Fruit fly (Drosophila melanogaster) whole organism, embryonic: ENCODE results near the gene TfIIA-S.
A peak's percentile ranks its signal among the peaks of the same experiment; 100 is the strongest.

Source experiments
- ATbp ChIP-seq: fragments of 200-800 bp; sonication (Bioruptor generic); optimal IDR thresholded peaks from 2 replicates; lab custom pipeline; 2017; ENCODE audit warnings: missing biosample characterization, mild to moderate bottlenecking, missing genetic modification characterization, missing genetic modification reagents
- Awh ChIP-seq: fragments of 200-800 bp; sonication (Bioruptor generic); IDR thresholded peaks from 2 replicates; pipeline ENCODE4, ENCODE4 v1.3.6; 2022; ENCODE audit warnings: missing biosample characterization, missing genetic modification characterization
- B-H1 ChIP-seq: fragments of 200-800 bp; sonication (Bioruptor generic); IDR thresholded peaks from 3 replicates; pipeline ENCODE4 v1.3.6; 2022; ENCODE audit warnings: missing biosample characterization, missing genetic modification characterization
- CG11398 ChIP-seq: fragments of 200-800 bp; sonication (Bioruptor generic); optimal IDR thresholded peaks from 2 replicates; lab custom pipeline; 2016; ENCODE audit warnings: missing biosample characterization, missing genetic modification characterization
- CG12071 ChIP-seq: fragments of 200-800 bp; sonication (Bioruptor generic); optimal IDR thresholded peaks from 3 replicates; lab custom pipeline; 2018; ENCODE audit warnings: missing biosample characterization, mild to moderate bottlenecking, missing genetic modification characterization
- CG12942 ChIP-seq: fragments of 200-800 bp; sonication (Bioruptor generic); optimal IDR thresholded peaks from 3 replicates; lab custom pipeline; 2016; ENCODE audit warnings: missing biosample characterization, missing genetic modification characterization
- CG13287 ChIP-seq: fragments of 200-800 bp; sonication (Bioruptor generic); IDR thresholded peaks from 2 replicates; pipeline ENCODE4 v1.3.6; 2022; ENCODE audit warnings: missing biosample characterization, missing genetic modification characterization; ENCODE audit not compliant: partially characterized antibody
- CG13296 ChIP-seq: fragments of 200-800 bp; sonication (Bioruptor generic); optimal IDR thresholded peaks from 3 replicates; lab custom pipeline; 2018; ENCODE audit warnings: missing biosample characterization, mild to moderate bottlenecking, missing genetic modification characterization
- CG17829 ChIP-seq: fragments of 200-800 bp; optimal IDR thresholded peaks from 2 replicates; lab custom pipeline; 2019; ENCODE audit warnings: missing biosample characterization, mild to moderate bottlenecking, missing genetic modification characterization, moderate library complexity
- CG18619 ChIP-seq: fragments of 200-800 bp; sonication (Bioruptor generic); optimal IDR thresholded peaks from 3 replicates; lab custom pipeline; 2017; ENCODE audit warnings: missing biosample characterization, mild to moderate bottlenecking, missing genetic modification characterization
- CG2199 ChIP-seq: fragments of 200-800 bp; sonication (Bioruptor generic); IDR thresholded peaks from 3 replicates; pipeline ENCODE4 v1.3.6; 2022; ENCODE audit warnings: missing biosample characterization, missing genetic modification characterization
- CG32767 ChIP-seq: fragments of 200-800 bp; sonication (Bioruptor generic); IDR thresholded peaks from 2 replicates; pipeline ENCODE4 v1.3.6; 2022; ENCODE audit warnings: missing biosample characterization, missing genetic modification characterization
- CG9797 ChIP-seq: fragments of 200-800 bp; sonication (Bioruptor generic); optimal IDR thresholded peaks from 3 replicates; lab custom pipeline; 2018; ENCODE audit warnings: missing biosample characterization, mild to moderate bottlenecking, missing genetic modification characterization
- Dref ChIP-seq: fragments of 200-800 bp; sonication (Bioruptor generic); IDR thresholded peaks from 2 replicates; pipeline ENCODE4 v1.3.6; 2022; ENCODE audit warnings: missing biosample characterization, missing genetic modification characterization
- Drgx ChIP-seq: fragments of 200-800 bp; sonication (Bioruptor generic); IDR thresholded peaks from 2 replicates; pipeline ENCODE4 v1.3.6; 2022; ENCODE audit warnings: missing biosample characterization, missing genetic modification characterization
- Gsc ChIP-seq: fragments of 200-800 bp; sonication (Bioruptor generic); IDR thresholded peaks from 2 replicates; pipeline ENCODE4 v1.3.6; 2022; ENCODE audit warnings: missing biosample characterization, missing genetic modification characterization
- H15 ChIP-seq: fragments of 200-800 bp; sonication (Bioruptor generic); IDR thresholded peaks from 3 replicates; pipeline ENCODE4 v1.3.6; 2022; ENCODE audit warnings: missing biosample characterization, missing genetic modification characterization
- HHEX ChIP-seq: fragments of 200-800 bp; sonication (Bioruptor generic); optimal IDR thresholded peaks from 3 replicates; lab custom pipeline; 2017; ENCODE audit warnings: missing biosample characterization, mild to moderate bottlenecking, missing genetic modification characterization, missing genetic modification reagents
- Hand ChIP-seq: fragments of 200-800 bp; sonication (Bioruptor generic); optimal IDR thresholded peaks from 2 replicates; lab custom pipeline; 2017; ENCODE audit warnings: mild to moderate bottlenecking, missing biosample characterization, missing genetic modification reagents, missing genetic modification characterization
- Max ChIP-seq: fragments of 200-800 bp; sonication (Bioruptor generic); optimal IDR thresholded peaks from 2 replicates; lab custom pipeline; 2016; ENCODE audit warnings: missing biosample characterization, mild to moderate bottlenecking, missing genetic modification characterization
- Stat92E ChIP-seq, 3 experiments: fragments of >200 bp in 2 of 3; fragments of 200-800 bp in 1 of 3; sonication (Bioruptor generic) in 1 of 3; optimal IDR thresholded peaks; 2 replicates each; lab custom pipeline; 2017 to 2019; ENCODE audit warnings: missing biosample characterization in 3 of 3, missing genetic modification characterization in 3 of 3, mild to moderate bottlenecking in 1 of 3, moderate library complexity in 1 of 3
- Taf1 ChIP-seq: fragments of 200-800 bp; sonication (Bioruptor generic); IDR thresholded peaks from 2 replicates; pipeline ENCODE4 v1.3.6; 2022; ENCODE audit warnings: missing biosample characterization, missing genetic modification characterization
- Tbp ChIP-seq: fragments of >200 bp; optimal IDR thresholded peaks from 2 replicates; lab custom pipeline; 2018; ENCODE audit warnings: missing biosample characterization, missing genetic modification characterization
- Trl ChIP-seq, 3 experiments: fragments of >200 bp in 2 of 3; fragments of 200-800 bp in 1 of 3; sonication (Bioruptor generic) in 1 of 3; optimal IDR thresholded peaks; 2 replicates in 1 of 3; 3 replicates in 2 of 3; lab custom pipeline; 2016 to 2017; ENCODE audit warnings: missing biosample characterization in 1 of 3, missing genetic modification characterization in 1 of 3
- Vsx1 ChIP-seq: fragments of 200-800 bp; sonication (Bioruptor generic); optimal IDR thresholded peaks from 2 replicates; lab custom pipeline; 2017; ENCODE audit warnings: missing biosample characterization, mild to moderate bottlenecking, missing genetic modification characterization, missing genetic modification reagents
- al ChIP-seq: fragments of 200-800 bp; sonication (Bioruptor generic); IDR thresholded peaks from 2 replicates; pipeline ENCODE4 v1.3.6; 2022; ENCODE audit warnings: missing biosample characterization, missing genetic modification characterization
- ap ChIP-seq: fragments of 200-800 bp; sonication (Bioruptor generic); IDR thresholded peaks from 2 replicates; pipeline ENCODE4 v1.3.6; 2022; ENCODE audit warnings: missing biosample characterization, missing genetic modification characterization
- bbx ChIP-seq: fragments of 200-800 bp; sonication (Bioruptor generic); IDR thresholded peaks from 2 replicates; pipeline ENCODE4 v1.3.6; 2022; ENCODE audit warnings: missing biosample characterization, missing genetic modification characterization; ENCODE audit not compliant: partially characterized antibody
- cad ChIP-seq: fragments of >200 bp; optimal IDR thresholded peaks from 2 replicates; lab custom pipeline; 2017; ENCODE audit warnings: missing biosample characterization, missing genetic modification characterization
- chinmo ChIP-seq: fragments of 200-800 bp; sonication (Bioruptor generic); IDR thresholded peaks from 4 replicates; pipeline ENCODE4 v1.3.6; 2022; ENCODE audit warnings: missing biosample characterization, missing genetic modification characterization; ENCODE audit not compliant: partially characterized antibody
- corto ChIP-seq: fragments of 200-800 bp; sonication (Bioruptor generic); optimal IDR thresholded peaks from 2 replicates; lab custom pipeline; 2016; ENCODE audit warnings: missing biosample characterization, mild to moderate bottlenecking, missing genetic modification characterization, moderate library complexity
- dysf ChIP-seq: fragments of 200-800 bp; sonication (Bioruptor generic); IDR thresholded peaks from 3 replicates; pipeline ENCODE4 v1.3.6; 2022; ENCODE audit warnings: missing biosample characterization, missing genetic modification characterization
- emc ChIP-seq: fragments of 200-800 bp; sonication (Bioruptor generic); optimal IDR thresholded peaks from 2 replicates; lab custom pipeline; 2016; ENCODE audit warnings: missing biosample characterization, missing genetic modification characterization
- gce ChIP-seq: fragments of 200-800 bp; sonication (Bioruptor generic); IDR thresholded peaks from 3 replicates; pipeline ENCODE4 v1.3.6; 2022; ENCODE audit warnings: missing biosample characterization, missing genetic modification characterization
- gfzf ChIP-seq: fragments of 200-800 bp; sonication (Bioruptor generic); optimal IDR thresholded peaks from 2 replicates; lab custom pipeline; 2016; ENCODE audit warnings: missing biosample characterization, mild to moderate bottlenecking, missing genetic modification characterization, moderate library complexity
- gsb-n ChIP-seq: fragments of 200-800 bp; sonication (Bioruptor generic); optimal IDR thresholded peaks from 3 replicates; lab custom pipeline; 2018; ENCODE audit warnings: missing biosample characterization, mild to moderate bottlenecking, missing genetic modification characterization
- hbn ChIP-seq: fragments of 200-800 bp; sonication (Bioruptor generic); IDR thresholded peaks from 2 replicates; pipeline ENCODE4 v1.3.6; 2022; ENCODE audit warnings: missing biosample characterization, missing genetic modification characterization; ENCODE audit not compliant: partially characterized antibody
- her ChIP-seq: fragments of 200-800 bp; sonication (Bioruptor generic); optimal IDR thresholded peaks from 2 replicates; lab custom pipeline; 2016; ENCODE audit warnings: missing biosample characterization, missing genetic modification characterization
- hkb ChIP-seq, 2 experiments: fragments of 200-800 bp in 1 of 2; fragments of >200 bp in 1 of 2; sonication (Bioruptor generic) in 1 of 2; IDR thresholded peaks in 1 of 2; optimal IDR thresholded peaks in 1 of 2; 2 replicates each; pipeline versions ENCODE4 v1.3.6 to Lab custom; 2017 to 2022; ENCODE audit warnings: missing biosample characterization in 1 of 2, missing genetic modification characterization in 1 of 2
- ind ChIP-seq: fragments of 200-800 bp; sonication (Bioruptor generic); optimal IDR thresholded peaks from 3 replicates; lab custom pipeline; 2016; ENCODE audit warnings: missing biosample characterization, missing genetic modification characterization
- lab ChIP-seq: fragments of 200-800 bp; sonication (Bioruptor generic); optimal IDR thresholded peaks from 3 replicates; lab custom pipeline; 2017; ENCODE audit warnings: missing biosample characterization, missing genetic modification characterization, mild to moderate bottlenecking, moderate library complexity, missing genetic modification reagents
- lilli ChIP-seq: fragments of 200-800 bp; sonication (Bioruptor generic); optimal IDR thresholded peaks from 3 replicates; lab custom pipeline; 2016; ENCODE audit warnings: missing biosample characterization, missing genetic modification characterization
- nau ChIP-seq: fragments of 200-800 bp; sonication (Bioruptor generic); optimal IDR thresholded peaks from 3 replicates; lab custom pipeline; 2017; ENCODE audit warnings: missing biosample characterization, mild to moderate bottlenecking, missing genetic modification characterization, missing genetic modification reagents
- pan ChIP-seq, 4 experiments: fragments of >200 bp in 3 of 4; fragments of 200-800 bp in 1 of 4; sonication (Bioruptor generic) in 1 of 4; optimal IDR thresholded peaks in 3 of 4; IDR thresholded peaks in 1 of 4; 2 replicates each; pipeline versions ENCODE4 v1.3.6 to Lab custom; 2017 to 2022; ENCODE audit warnings: missing biosample characterization in 2 of 4, missing genetic modification characterization in 2 of 4, mixed read lengths in 1 of 4
- rib ChIP-seq: fragments of 200-800 bp; sonication (Bioruptor generic); IDR thresholded peaks from 2 replicates; pipeline ENCODE4 v1.3.6; 2022; ENCODE audit warnings: missing biosample characterization, missing genetic modification characterization
- sd ChIP-seq: fragments of 200-800 bp; sonication (Bioruptor generic); optimal IDR thresholded peaks from 3 replicates; lab custom pipeline; 2018; ENCODE audit warnings: missing biosample characterization, mild to moderate bottlenecking, missing genetic modification characterization, moderate library complexity
- ssp ChIP-seq: fragments of 200-800 bp; sonication (Bioruptor generic); IDR thresholded peaks from 2 replicates; pipeline ENCODE4 v1.3.6; 2022; ENCODE audit warnings: missing biosample characterization, missing genetic modification characterization
- sug ChIP-seq: fragments of 200-800 bp; optimal IDR thresholded peaks from 2 replicates; lab custom pipeline; 2019; ENCODE audit warnings: missing biosample characterization, mild to moderate bottlenecking, missing genetic modification characterization, moderate library complexity
- twi ChIP-seq: fragments of 200-800 bp; optimal IDR thresholded peaks from 2 replicates; lab custom pipeline; 2019; ENCODE audit warnings: missing biosample characterization, mild to moderate bottlenecking, missing genetic modification characterization, moderate library complexity

The TfIIA-S gene

DNA sequence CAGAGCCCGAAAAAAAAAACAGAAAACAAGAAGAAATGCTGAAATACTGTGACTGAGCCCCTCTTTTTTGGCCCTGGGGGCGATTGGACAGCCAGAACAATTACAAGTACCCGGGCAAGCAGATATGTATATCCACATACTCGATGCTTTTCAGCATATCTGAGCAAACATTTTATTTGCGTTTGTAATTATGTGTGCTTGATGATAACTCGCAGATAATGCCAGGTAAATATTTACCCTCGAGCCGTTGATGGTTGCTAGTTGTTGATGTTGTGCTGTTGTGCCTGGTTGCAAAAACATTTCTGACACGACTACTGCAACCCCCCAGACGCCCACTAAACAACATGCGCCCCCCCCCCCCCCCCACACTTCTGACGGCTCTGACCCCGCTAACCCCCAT is 28.5 kb upstream of the TfIIA-S start (continued):
- peak; percentile 54 for TF ChIP-seq CG18619
- peak; percentile 85 for TF ChIP-seq ATbp (GFP tag; lab: Kevin White, UChicago)
- TF ChIP-seq Max (GFP tag; lab: Kevin White, UChicago), result no peak
- no peak for TF ChIP-seq emc (GFP tag; lab: Kevin White, UChicago)
- no peak for TF ChIP-seq CG12942 (GFP tag; lab: Kevin White, UChicago)
- no peak for TF ChIP-seq corto (GFP tag; lab: Kevin White, UChicago)
- TF ChIP-seq gsb-n, result no peak
- no peak for TF ChIP-seq al (GFP tag; lab: Robert Waterston, UW)
- TF ChIP-seq sug (tag; lab: Kevin White, UChicago), result peak; percentile 64
- peak; percentile 88 for TF ChIP-seq CG13296 (GFP tag; lab: Kevin White, UChicago)
- 0 out of 3 replicates have a peak, but pooled peaks have one; percentile 28 for TF ChIP-seq gce (GFP tag; lab: Robert Waterston, UW)
- peak; percentile 78 for TF ChIP-seq HHEX (GFP tag; lab: Kevin White, UChicago)
- no peak for TF ChIP-seq CG2199 (GFP tag; lab: Robert Waterston, UW)
- no peak for TF ChIP-seq Stat92E (GFP tag; optimal IDR thresholded peaks at IDR 0.05; lab: Kevin White, UChicago)
- TF ChIP-seq Taf1 (GFP tag; lab: Robert Waterston, UW), result no peak
- TF ChIP-seq dysf (GFP tag; lab: Robert Waterston, UW), result peak; percentile 24; the same call in 1 of the 3 replicates
- peak; percentile 23 for TF ChIP-seq sd
- TF ChIP-seq nau (GFP tag; lab: Kevin White, UChicago), result peak; percentile 79
- no peak for TF ChIP-seq CG17829 (tag; lab: Kevin White, UChicago)
- no peak; the same call in 1 of the 2 replicates for TF ChIP-seq CG32767 (GFP tag; lab: Robert Waterston, UW)
- TF ChIP-seq Awh (GFP tag; lab: Robert Waterston, UW), result peak; percentile 59; the same call in 1 of the 2 replicates
- no peak for TF ChIP-seq H15
- TF ChIP-seq lab (GFP tag; lab: Kevin White, UChicago), result peak; percentile 85
- no peak for TF ChIP-seq rib (GFP tag; lab: Robert Waterston, UW)
- TF ChIP-seq cad, result no peak
- peak; percentile 63 for TF ChIP-seq Vsx1 (GFP tag; lab: Kevin White, UChicago)
- 0 out of 4 replicates have a peak, but pooled peaks have one; percentile 39 for TF ChIP-seq chinmo (GFP tag; lab: Robert Waterston, UW)
- no peak for TF ChIP-seq Gsc (GFP tag; lab: Robert Waterston, UW)
- TF ChIP-seq CG9797 (GFP tag; lab: Kevin White, UChicago), result no peak
- TF ChIP-seq ap (GFP tag; lab: Robert Waterston, UW), result no peak
- TF ChIP-seq CG12071, result peak; percentile 85
- no peak for TF ChIP-seq lilli (GFP tag; lab: Kevin White, UChicago)
- TF ChIP-seq ssp (GFP tag; lab: Robert Waterston, UW), result no peak
- no peak for TF ChIP-seq her (GFP tag; lab: Kevin White, UChicago)
- TF ChIP-seq gfzf (GFP tag; lab: Kevin White, UChicago), result no peak
- TF ChIP-seq Drgx (GFP tag; lab: Robert Waterston, UW), result no peak
- TF ChIP-seq Hand (GFP tag; lab: Kevin White, UChicago), result no peak
- no peak for TF ChIP-seq bbx
- TF ChIP-seq Trl (optimal IDR thresholded peaks at IDR 0.05; lab: Kevin White, UChicago), result no peak
- no peak for TF ChIP-seq Trl (GFP tag; optimal IDR thresholded peaks at IDR 0.05; lab: Kevin White, UChicago)
- no peak for TF ChIP-seq hbn
- TF ChIP-seq twi (tag; lab: Kevin White, UChicago), result no peak
- TF ChIP-seq CG11398 (GFP tag; lab: Kevin White, UChicago), result no peak
- no peak for TF ChIP-seq pan (optimal IDR thresholded peaks at IDR 0.05; lab: Kevin White, UChicago)
- peak in 1 of 2 experiments; percentile 54 for TF ChIP-seq pan (GFP tag; optimal IDR thresholded peaks at IDR 0.05 in 1 of 2, IDR thresholded peaks at IDR 0.05 in 1 of 2)
- no peak for TF ChIP-seq CG13287 (GFP tag; lab: Robert Waterston, UW)
- TF ChIP-seq Tbp (GFP tag; lab: Kevin White, UChicago), result no peak
- no peak for TF ChIP-seq ind (GFP tag; lab: Kevin White, UChicago)
- TF ChIP-seq Dref (GFP tag; lab: Robert Waterston, UW), result no peak
- TF ChIP-seq hkb (optimal IDR thresholded peaks at IDR 0.05; lab: Kevin White, UChicago), result no peak
- TF ChIP-seq hkb (GFP tag; IDR thresholded peaks at IDR 0.05; lab: Robert Waterston, UW), result peak; percentile 43; the same call in 1 of the 2 replicates
- no peak; the same call in 2 of the 3 replicates for TF ChIP-seq B-H1
